Worm (Caenorhabditis elegans) whole organism, L2 larva: ENCODE measurements around the gene lrx-1.

Experiments
- elt-1 ChIP-seq: fragments of 150-350 bp; optimal IDR thresholded peaks from 2 replicates; lab custom pipeline; 2014; ENCODE audit warnings: missing biosample characterization, missing genetic modification characterization
- mbf-1 ChIP-seq: sonication (generic microtip); optimal IDR thresholded peaks from 2 replicates; lab custom pipeline; 2017; ENCODE audit warnings: missing biosample characterization, missing genetic modification characterization
- nhr-23 ChIP-seq: fragments of 150-350 bp; optimal IDR thresholded peaks from 2 replicates; lab custom pipeline; 2014; ENCODE audit warnings: missing biosample characterization, missing genetic modification reagents, missing genetic modification characterization
- sma-9 ChIP-seq, 2 experiments: fragments of 150-350 bp in 1 of 2; sonication (generic microtip) in 1 of 2; optimal IDR thresholded peaks; 2 replicates each; lab custom pipeline; 2014 to 2016; ENCODE audit warnings: missing genetic modification characterization in 2 of 2, mild to moderate bottlenecking in 1 of 2, missing biosample characterization in 1 of 2, missing compliant biosample characterization in 1 of 2, missing genetic modification reagents in 1 of 2, moderate library complexity in 1 of 2
- snpc-4 ChIP-seq: fragments of 150-350 bp; optimal IDR thresholded peaks from 2 replicates; lab custom pipeline; 2014; ENCODE audit warnings: missing biosample characterization, missing genetic modification characterization
- unc-62 ChIP-seq: fragments of 150-350 bp; optimal IDR thresholded peaks from 2 replicates; lab custom pipeline; 2014; ENCODE audit warnings: missing biosample characterization, missing genetic modification reagents, missing genetic modification characterization

- TF ChIP-seq elt-1 (tag; lab: Kevin White, UChicago) = no peak
- no peak for TF ChIP-seq nhr-23
- no peak for TF ChIP-seq sma-9 (GFP tag; optimal IDR thresholded peaks at IDR 0.05; lab: Kevin White, UChicago)
- no peak for TF ChIP-seq sma-9 (tag; optimal IDR thresholded peaks at IDR 0.05; lab: Kevin White, UChicago)
- TF ChIP-seq snpc-4 = no peak
- TF ChIP-seq unc-62 (GFP tag; lab: Kevin White, UChicago) = no peak
- TF ChIP-seq mbf-1 = no peak
Observed at ce11 chrV:12275714-12276113, 23.3 kb downstream of the lrx-1 start.
